Worm (Caenorhabditis elegans) whole organism, young adult: ENCODE measurements around the gene srw-55.

ENCODE experiments used
- B0261.1 ChIP-seq: sonication (generic microtip); optimal IDR thresholded peaks from 2 replicates; lab custom pipeline; 2016; ENCODE audit warnings: mild to moderate bottlenecking, missing genetic modification characterization, moderate library complexity, missing compliant biosample characterization
- B0336.3 ChIP-seq: fragments of 200-800 bp; sonication (Bioruptor generic); IDR thresholded peaks from 2 replicates; pipeline ENCODE4 v1.3.6; 2022; ENCODE audit warnings: missing genetic modification characterization, missing compliant biosample characterization
- F22D6.2 ChIP-seq: sonication (generic microtip); optimal IDR thresholded peaks from 2 replicates; lab custom pipeline; 2016; ENCODE audit warnings: mild to moderate bottlenecking, missing genetic modification characterization, missing compliant biosample characterization
- F57A8.1 ChIP-seq: fragments of 200-800 bp; sonication (Bioruptor generic); optimal IDR thresholded peaks from 2 replicates; lab custom pipeline; 2018; ENCODE audit warnings: mild to moderate bottlenecking, missing genetic modification characterization, moderate library complexity, missing compliant biosample characterization
- ZK185.1 ChIP-seq: sonication (generic microtip); optimal IDR thresholded peaks from 2 replicates; lab custom pipeline; 2016; ENCODE audit warnings: mild to moderate bottlenecking, missing genetic modification characterization, missing compliant biosample characterization; ENCODE audit not compliant: poor library complexity, severe bottlenecking
- aptf-3 ChIP-seq: fragments of 200-800 bp; sonication (Bioruptor generic); IDR thresholded peaks from 2 replicates; pipeline ENCODE4 v1.3.6; 2022; ENCODE audit warnings: missing genetic modification characterization, missing compliant biosample characterization
- atf-7 ChIP-seq: sonication (generic microtip); optimal IDR thresholded peaks from 2 replicates; lab custom pipeline; 2017; ENCODE audit warnings: mild to moderate bottlenecking, missing genetic modification characterization, missing compliant biosample characterization
- athp-1 ChIP-seq: sonication (generic microtip); optimal IDR thresholded peaks from 2 replicates; lab custom pipeline; 2017; ENCODE audit warnings: mild to moderate bottlenecking, missing genetic modification characterization, missing compliant biosample characterization
- attf-3 ChIP-seq: fragments of 200-800 bp; sonication (Bioruptor generic); conservative IDR thresholded peaks from 2 replicates; pipeline ENCODE4 v1.3.6; 2022; ENCODE audit warnings: missing genetic modification reagents, missing genetic modification characterization, missing compliant biosample characterization
- attf-5 ChIP-seq: fragments of 200-800 bp; sonication (Bioruptor generic); optimal IDR thresholded peaks from 2 replicates; lab custom pipeline; 2018; ENCODE audit warnings: mild to moderate bottlenecking, missing genetic modification characterization, missing compliant biosample characterization
- bed-1 ChIP-seq: fragments of 200-800 bp; sonication (Bioruptor generic); IDR thresholded peaks from 2 replicates; pipeline ENCODE4 v1.3.6; 2022; ENCODE audit warnings: missing genetic modification reagents, missing genetic modification characterization, missing compliant biosample characterization
- bed-2 ChIP-seq: fragments of 200-800 bp; sonication (Bioruptor generic); IDR thresholded peaks from 2 replicates; pipeline ENCODE4 v1.3.6; 2022; ENCODE audit warnings: missing genetic modification reagents, missing genetic modification characterization, missing compliant biosample characterization
- ccch-3 ChIP-seq: fragments of 200-800 bp; sonication (Bioruptor generic); optimal IDR thresholded peaks from 2 replicates; lab custom pipeline; 2018; ENCODE audit warnings: mild to moderate bottlenecking, missing genetic modification characterization, missing compliant biosample characterization
- ceh-100 ChIP-seq: fragments of 200-800 bp; sonication (Bioruptor generic); IDR thresholded peaks from 2 replicates; pipeline ENCODE4 v1.3.6; 2022; ENCODE audit warnings: missing genetic modification reagents, missing genetic modification characterization, missing compliant biosample characterization
- ceh-91 ChIP-seq: fragments of 200-800 bp; sonication (Bioruptor generic); IDR thresholded peaks from 2 replicates; pipeline ENCODE4 v1.3.6; 2022; ENCODE audit warnings: missing genetic modification reagents, missing genetic modification characterization, missing compliant biosample characterization
- die-1 ChIP-seq: sonication (generic microtip); optimal IDR thresholded peaks from 2 replicates; lab custom pipeline; 2016; ENCODE audit warnings: missing genotype, mild to moderate bottlenecking, missing genetic modification characterization, missing compliant biosample characterization
- dpl-1 ChIP-seq: fragments of 150-350 bp; optimal IDR thresholded peaks from 2 replicates; lab custom pipeline; 2014; ENCODE audit warnings: missing biosample characterization, missing genetic modification reagents, missing genetic modification characterization
- ekl-4 ChIP-seq: fragments of 200-800 bp; sonication (Bioruptor generic); IDR thresholded peaks from 2 replicates; pipeline ENCODE4 v1.3.6; 2022; ENCODE audit warnings: missing genetic modification reagents, missing genetic modification characterization, missing compliant biosample characterization
- gei-17 ChIP-seq: fragments of 200-800 bp; sonication (Bioruptor generic); optimal IDR thresholded peaks from 2 replicates; lab custom pipeline; 2018; ENCODE audit warnings: mild to moderate bottlenecking, missing genetic modification characterization, missing compliant biosample characterization
- hlh-12 ChIP-seq: sonication (generic microtip); optimal IDR thresholded peaks from 2 replicates; lab custom pipeline; 2016; ENCODE audit warnings: missing genetic modification characterization, missing compliant biosample characterization
- hlh-26 ChIP-seq: fragments of 200-800 bp; sonication (Bioruptor generic); conservative IDR thresholded peaks from 2 replicates; pipeline ENCODE4 v1.3.6; 2022; ENCODE audit warnings: missing genetic modification reagents, missing genetic modification characterization, missing compliant biosample characterization
- hmg-1.2 ChIP-seq: fragments of 200-800 bp; sonication (Bioruptor generic); IDR thresholded peaks from 2 replicates; pipeline ENCODE4 v1.3.6; 2022; ENCODE audit warnings: missing genetic modification reagents, missing genetic modification characterization, missing compliant biosample characterization
- hsf-1 ChIP-seq: fragments of 200-800 bp; sonication (Bioruptor generic); IDR thresholded peaks from 2 replicates; pipeline ENCODE4 v1.3.6; 2022; ENCODE audit warnings: missing genetic modification reagents, missing genetic modification characterization, missing compliant biosample characterization
- lag-1 ChIP-seq: fragments of 200-800 bp; sonication (Bioruptor generic); IDR thresholded peaks from 2 replicates; pipeline ENCODE4 v1.3.6; 2022; ENCODE audit warnings: missing genetic modification reagents, missing genetic modification characterization, missing compliant biosample characterization
- lsl-1 ChIP-seq: fragments of 200-800 bp; sonication (Bioruptor generic); optimal IDR thresholded peaks from 2 replicates; lab custom pipeline; 2018; ENCODE audit warnings: mild to moderate bottlenecking, missing genetic modification characterization, moderate library complexity, missing compliant biosample characterization
- madf-10 ChIP-seq: sonication (generic microtip); optimal IDR thresholded peaks from 2 replicates; lab custom pipeline; 2016; ENCODE audit warnings: mild to moderate bottlenecking, missing genetic modification characterization, missing compliant biosample characterization
- madf-6 ChIP-seq: fragments of 200-800 bp; sonication (Bioruptor generic); IDR thresholded peaks from 2 replicates; pipeline ENCODE4 v1.3.6; 2022; ENCODE audit warnings: missing genetic modification reagents, missing genetic modification characterization, missing compliant biosample characterization
- mel-28 ChIP-seq: sonication (generic microtip); optimal IDR thresholded peaks from 2 replicates; lab custom pipeline; 2016; ENCODE audit warnings: borderline replicate concordance, mild to moderate bottlenecking, missing genetic modification characterization, missing compliant biosample characterization
- mxl-1 ChIP-seq: sonication (generic microtip); optimal IDR thresholded peaks from 2 replicates; lab custom pipeline; 2016; ENCODE audit warnings: missing genetic modification characterization, missing compliant biosample characterization
- nfya-1 ChIP-seq: sonication (generic microtip); optimal IDR thresholded peaks from 2 replicates; lab custom pipeline; 2017; ENCODE audit warnings: antibody characterized with exemption, missing compliant biosample characterization, missing genetic modification characterization, borderline replicate concordance; ENCODE audit not compliant: insufficient read depth
- nfya-2 ChIP-seq: fragments of 200-800 bp; sonication (Bioruptor generic); IDR thresholded peaks from 2 replicates; pipeline ENCODE4 v1.3.6; 2022; ENCODE audit warnings: missing genetic modification reagents, missing genetic modification characterization, missing compliant biosample characterization
- nhr-120 ChIP-seq: fragments of 200-800 bp; sonication (Bioruptor generic); IDR thresholded peaks from 2 replicates; pipeline ENCODE4 v1.3.6; 2022; ENCODE audit warnings: missing genetic modification characterization, missing compliant biosample characterization
- nhr-90 ChIP-seq: sonication (generic microtip); optimal IDR thresholded peaks from 2 replicates; lab custom pipeline; 2016; ENCODE audit warnings: missing genotype, mild to moderate bottlenecking, missing genetic modification characterization, missing compliant biosample characterization
- pbrm-1 ChIP-seq: fragments of 200-800 bp; sonication (Bioruptor generic); IDR thresholded peaks from 2 replicates; pipeline ENCODE4 v1.3.6; 2022; ENCODE audit warnings: missing genetic modification reagents, missing genetic modification characterization, missing compliant biosample characterization
- snpc-4 ChIP-seq, 5 experiments: fragments of 150-350 bp in 1 of 5; sonication (generic microtip) in 4 of 5; optimal IDR thresholded peaks; 2 replicates each; lab custom pipeline; 2014 to 2018; ENCODE audit warnings: missing genetic modification characterization in 5 of 5, missing biosample characterization in 3 of 5, antibody characterized with exemption in 2 of 5, mild to moderate bottlenecking in 2 of 5, missing compliant biosample characterization in 2 of 5, missing genotype in 2 of 5, moderate library complexity in 2 of 5, missing genetic modification reagents in 1 of 5
- somi-1 ChIP-seq: fragments of 200-800 bp; sonication (Bioruptor generic); optimal IDR thresholded peaks from 2 replicates; lab custom pipeline; 2018; ENCODE audit warnings: mild to moderate bottlenecking, missing genetic modification characterization, missing compliant biosample characterization
- zim-3 ChIP-seq: sonication (generic microtip); optimal IDR thresholded peaks from 2 replicates; lab custom pipeline; 2017; ENCODE audit warnings: mild to moderate bottlenecking, missing genetic modification characterization, moderate library complexity, missing compliant biosample characterization
- ztf-18 ChIP-seq: sonication (generic microtip); optimal IDR thresholded peaks from 2 replicates; lab custom pipeline; 2016; ENCODE audit warnings: missing genotype, mild to moderate bottlenecking, missing genetic modification characterization, missing compliant biosample characterization
- ztf-22 ChIP-seq: fragments of 200-800 bp; sonication (Bioruptor generic); optimal IDR thresholded peaks from 2 replicates; lab custom pipeline; 2018; ENCODE audit warnings: mild to moderate bottlenecking, missing genetic modification characterization, moderate library complexity, missing compliant biosample characterization
- ztf-25 ChIP-seq: fragments of 200-800 bp; sonication (Bioruptor generic); IDR thresholded peaks from 2 replicates; pipeline ENCODE4 v1.3.6; 2022; ENCODE audit warnings: missing genetic modification reagents, missing genetic modification characterization, missing compliant biosample characterization

The srw-55 gene

DNA sequence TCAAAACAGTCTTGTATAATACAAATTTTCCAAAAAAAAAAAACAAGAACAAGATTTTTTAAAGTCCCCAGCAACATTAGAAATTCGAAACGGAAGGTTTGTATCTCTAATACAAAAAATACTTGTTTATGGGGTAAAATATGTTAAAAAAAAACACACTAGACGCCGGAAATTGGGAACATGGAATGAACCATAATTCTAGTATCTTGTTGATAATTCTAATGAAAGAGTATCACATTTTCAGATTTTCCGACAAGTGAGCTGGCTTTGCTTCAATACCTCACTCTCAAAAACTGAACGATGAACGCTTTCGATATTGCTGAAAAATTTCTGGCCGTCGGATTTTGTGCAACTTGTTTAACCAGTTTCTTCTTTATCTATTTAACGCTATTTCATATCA is 42.5 kb downstream of the srw-55 start, which contains the start of gene str-60:
Gene str-60 (plus strand): TSS at position 301 of the 400 bp plus-strand sequence.
- TF ChIP-seq aptf-3 (GFP tag; lab: Robert Waterston, UW) (no peak), lag-1 (GFP tag; lab: Robert Waterston, UW) (no peak)

DNA sequence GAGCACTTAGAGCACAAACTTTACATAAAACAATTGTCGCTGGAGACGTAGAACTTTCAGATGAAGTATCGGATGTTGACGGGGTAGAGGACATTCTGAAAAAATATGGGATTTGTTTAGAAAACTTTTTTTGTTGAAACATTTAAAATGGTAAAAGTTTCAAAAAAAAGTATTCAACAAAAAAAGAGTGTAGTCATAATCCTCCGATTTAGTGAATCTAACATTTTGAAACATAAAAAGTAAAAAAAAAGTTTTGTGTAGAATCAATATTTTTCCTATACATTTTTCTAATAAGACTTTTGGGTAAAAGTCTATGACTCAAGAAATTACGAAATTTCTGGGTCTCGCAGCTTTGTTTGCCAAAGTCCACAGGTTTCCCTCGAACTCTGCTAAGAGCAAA is 43.5 kb downstream of the srw-55 start, which contains the start of gene nhr-213:
Gene nhr-213 (minus strand): TSS at position 101 of the 400 bp plus-strand sequence.
- TF ChIP-seq ekl-4 (GFP tag; lab: Robert Waterston, UW) (no peak), nfya-2 (GFP tag; lab: Robert Waterston, UW) (no peak), nhr-90 (tag; lab: Kevin White, UChicago) (no peak), zim-3 (tag; lab: Kevin White, UChicago) (no peak), nhr-120 (no peak), attf-5 (no peak), attf-3 (GFP tag; lab: Robert Waterston, UW) (no peak), F57A8.1 (GFP tag; lab: Kevin White, UChicago) (no peak), bed-1 (GFP tag; lab: Robert Waterston, UW) (no peak), pbrm-1 (GFP tag; lab: Robert Waterston, UW) (no peak), nfya-1 (no peak), gei-17 (GFP tag; lab: Kevin White, UChicago) (no peak), ZK185.1 (tag; lab: Kevin White, UChicago) (no peak), hlh-26 (no peak), hsf-1 (GFP tag; lab: Robert Waterston, UW) (no peak), snpc-4 (GFP tag; optimal IDR thresholded peaks at IDR 0.05; lab: Kevin White, UChicago) (no peak), snpc-4 (tag; optimal IDR thresholded peaks at IDR 0.05; lab: Kevin White, UChicago) (no peak)

DNA sequence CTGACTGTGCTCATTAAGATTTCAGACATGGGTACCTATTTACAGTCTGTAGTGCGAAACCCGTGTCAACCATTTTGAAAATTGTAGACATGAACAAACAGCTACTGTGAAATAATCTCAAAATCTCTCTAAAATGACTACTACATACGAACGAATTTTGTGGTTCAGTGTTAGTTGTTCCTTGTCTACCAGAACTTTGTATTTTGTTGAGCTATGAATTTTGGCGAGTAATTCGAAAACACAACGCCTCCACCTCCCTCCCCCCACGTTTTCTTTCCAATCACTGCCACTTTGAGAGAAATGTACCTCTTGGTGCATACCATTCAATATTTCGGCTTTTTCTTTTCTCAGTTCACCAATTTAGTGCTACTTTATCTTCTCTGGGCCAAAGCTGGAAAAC is 47.5 kb downstream of the srw-55 start, which contains the start of gene T06C12.11:
Gene T06C12.11 (plus strand): TSS at position 301 of the 400 bp plus-strand sequence.
- TF ChIP-seq ztf-18 (tag; lab: Kevin White, UChicago), result no peak
- no peak for TF ChIP-seq B0336.3 (GFP tag; lab: Robert Waterston, UW)
- no peak for TF ChIP-seq B0261.1 (tag; lab: Kevin White, UChicago)
- no peak for TF ChIP-seq dpl-1
- TF ChIP-seq hlh-12, result no peak
- TF ChIP-seq madf-10, result no peak
- no peak for TF ChIP-seq die-1
- no peak for TF ChIP-seq mel-28 (tag; lab: Kevin White, UChicago)

DNA sequence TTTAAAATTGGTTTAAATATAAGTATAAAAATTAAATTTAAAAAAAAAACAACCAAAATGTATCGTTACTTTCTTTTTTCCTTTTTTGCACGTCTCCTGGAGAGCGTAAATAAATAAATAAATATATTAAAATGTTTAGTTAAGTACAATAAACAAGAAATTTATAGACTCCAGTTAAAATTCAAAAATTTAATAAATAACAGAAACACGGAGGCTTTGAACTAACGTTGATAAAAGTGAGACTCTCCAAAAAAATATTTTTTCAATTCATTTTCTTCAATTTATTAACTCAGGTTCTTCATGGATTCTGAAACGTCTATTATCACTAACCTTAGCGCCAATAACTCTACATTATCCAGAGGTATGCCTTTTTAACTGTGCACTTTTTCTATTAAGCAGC is 48.4 kb downstream of the srw-55 start, which contains the start of gene T06C12.12:
Gene T06C12.12 (plus strand): TSS at position 301 of the 400 bp plus-strand sequence.
- no peak for TF ChIP-seq ztf-22 (GFP tag; lab: Kevin White, UChicago)
- TF ChIP-seq somi-1 (GFP tag; lab: Kevin White, UChicago), result no peak
- TF ChIP-seq madf-6 (GFP tag; lab: Robert Waterston, UW), result no peak
- TF ChIP-seq hmg-1.2 (GFP tag; lab: Robert Waterston, UW), result no peak
- TF ChIP-seq lsl-1 (GFP tag; lab: Kevin White, UChicago), result no peak
- no peak for TF ChIP-seq F22D6.2 (tag; lab: Kevin White, UChicago)
- TF ChIP-seq athp-1 (tag; lab: Kevin White, UChicago), result no peak
- TF ChIP-seq madf-10, result no peak
- no peak for TF ChIP-seq bed-2 (GFP tag; lab: Robert Waterston, UW)
- TF ChIP-seq ceh-91 (GFP tag; lab: Robert Waterston, UW), result no peak
- TF ChIP-seq ztf-25 (GFP tag; lab: Robert Waterston, UW), result no peak
- no peak for TF ChIP-seq ceh-100 (GFP tag; lab: Robert Waterston, UW)
- TF ChIP-seq atf-7 (tag; lab: Kevin White, UChicago), result no peak
- TF ChIP-seq mxl-1 (tag; lab: Kevin White, UChicago), result no peak
- no peak for TF ChIP-seq ccch-3
- TF ChIP-seq nfya-1, result no peak
- no peak for TF ChIP-seq dpl-1
